Worm (Caenorhabditis elegans) whole organism, young adult: ENCODE measurements around the gene ifd-1.

Experiments
- B0261.1 ChIP-seq: sonication (generic microtip); optimal IDR thresholded peaks from 2 replicates; lab custom pipeline; 2016; ENCODE audit warnings: mild to moderate bottlenecking, missing genetic modification characterization, moderate library complexity, missing compliant biosample characterization
- B0336.3 ChIP-seq: fragments of 200-800 bp; sonication (Bioruptor generic); IDR thresholded peaks from 2 replicates; pipeline ENCODE4 v1.3.6; 2022; ENCODE audit warnings: missing genetic modification characterization, missing compliant biosample characterization
- C17E4.6 ChIP-seq: fragments of 200-800 bp; sonication (Bioruptor generic); IDR thresholded peaks from 2 replicates; pipeline ENCODE4 v1.3.6; 2022; ENCODE audit warnings: missing genetic modification reagents, missing genetic modification characterization, missing compliant biosample characterization
- F23B12.7 ChIP-seq: sonication (generic microtip); optimal IDR thresholded peaks from 2 replicates; lab custom pipeline; 2017; ENCODE audit warnings: missing genetic modification characterization, mild to moderate bottlenecking, missing compliant biosample characterization, antibody characterized with exemption, moderate library complexity; ENCODE audit not compliant: insufficient read depth
- F39B2.1 ChIP-seq: fragments of 200-800 bp; sonication (Bioruptor generic); IDR thresholded peaks from 2 replicates; pipeline ENCODE4 v1.3.6; 2022; ENCODE audit warnings: missing genetic modification reagents, missing genetic modification characterization, missing compliant biosample characterization
- F52B5.7 ChIP-seq: sonication (generic microtip); optimal IDR thresholded peaks from 2 replicates; lab custom pipeline; 2016; ENCODE audit warnings: mild to moderate bottlenecking, missing genetic modification characterization, missing compliant biosample characterization
- F57C9.4 ChIP-seq: sonication (generic microtip); optimal IDR thresholded peaks from 2 replicates; lab custom pipeline; 2017; ENCODE audit warnings: mild to moderate bottlenecking, missing genetic modification characterization, missing compliant biosample characterization
- K11D2.4 ChIP-seq: fragments of 200-800 bp; sonication (Bioruptor generic); IDR thresholded peaks from 2 replicates; pipeline ENCODE4 v1.3.6; 2022; ENCODE audit warnings: missing genetic modification reagents, missing genetic modification characterization, missing compliant biosample characterization
- Y53F4B.3 ChIP-seq: fragments of 200-800 bp; sonication (Bioruptor generic); IDR thresholded peaks from 2 replicates; pipeline ENCODE4 v1.3.6; 2022; ENCODE audit warnings: missing genetic modification reagents, missing genetic modification characterization, missing compliant biosample characterization
- Y53G8AR.9 ChIP-seq: fragments of 200-800 bp; sonication (Bioruptor generic); conservative IDR thresholded peaks from 2 replicates; pipeline ENCODE4 v1.3.6; 2022; ENCODE audit warnings: missing genetic modification reagents, missing genetic modification characterization, missing compliant biosample characterization
- Y95B8A.8 ChIP-seq: fragments of 200-800 bp; sonication (Bioruptor generic); IDR thresholded peaks from 2 replicates; pipeline ENCODE4 v1.3.6; 2022; ENCODE audit warnings: missing genetic modification reagents, missing genetic modification characterization, missing compliant biosample characterization
- akir-1 ChIP-seq: fragments of 200-800 bp; sonication (Bioruptor generic); optimal IDR thresholded peaks from 2 replicates; lab custom pipeline; 2018; ENCODE audit warnings: mild to moderate bottlenecking, missing genetic modification characterization, moderate library complexity, missing compliant biosample characterization
- aptf-3 ChIP-seq: fragments of 200-800 bp; sonication (Bioruptor generic); IDR thresholded peaks from 2 replicates; pipeline ENCODE4 v1.3.6; 2022; ENCODE audit warnings: missing genetic modification characterization, missing compliant biosample characterization
- attf-6 ChIP-seq: fragments of 200-800 bp; sonication (Bioruptor generic); IDR thresholded peaks from 2 replicates; pipeline ENCODE4 v1.3.6; 2022; ENCODE audit warnings: missing genetic modification reagents, missing genetic modification characterization, missing compliant biosample characterization
- bed-1 ChIP-seq: fragments of 200-800 bp; sonication (Bioruptor generic); IDR thresholded peaks from 2 replicates; pipeline ENCODE4 v1.3.6; 2022; ENCODE audit warnings: missing genetic modification reagents, missing genetic modification characterization, missing compliant biosample characterization
- bed-2 ChIP-seq: fragments of 200-800 bp; sonication (Bioruptor generic); IDR thresholded peaks from 2 replicates; pipeline ENCODE4 v1.3.6; 2022; ENCODE audit warnings: missing genetic modification reagents, missing genetic modification characterization, missing compliant biosample characterization
- ccch-3 ChIP-seq: fragments of 200-800 bp; sonication (Bioruptor generic); optimal IDR thresholded peaks from 2 replicates; lab custom pipeline; 2018; ENCODE audit warnings: mild to moderate bottlenecking, missing genetic modification characterization, missing compliant biosample characterization
- ceh-40 ChIP-seq: fragments of 200-800 bp; sonication (Bioruptor generic); IDR thresholded peaks from 2 replicates; pipeline ENCODE4 v1.3.6; 2022; ENCODE audit warnings: missing genetic modification characterization, missing compliant biosample characterization
- ceh-58 ChIP-seq: fragments of 200-800 bp; sonication (Bioruptor generic); IDR thresholded peaks from 2 replicates; pipeline ENCODE4 v1.3.6; 2022; ENCODE audit warnings: missing genetic modification characterization, missing compliant biosample characterization
- dox-1 ChIP-seq: fragments of 200-800 bp; sonication (Bioruptor generic); IDR thresholded peaks from 2 replicates; pipeline ENCODE4 v1.3.6; 2022; ENCODE audit warnings: missing genetic modification reagents, missing genetic modification characterization, missing compliant biosample characterization
- egl-18 ChIP-seq: fragments of 200-800 bp; sonication (Bioruptor generic); IDR thresholded peaks from 2 replicates; pipeline ENCODE4 v1.3.6; 2022; ENCODE audit warnings: missing genetic modification reagents, missing genetic modification characterization, missing compliant biosample characterization
- egl-44 ChIP-seq: fragments of 200-800 bp; sonication (Bioruptor generic); IDR thresholded peaks from 2 replicates; pipeline ENCODE4 v1.3.6; 2022; ENCODE audit warnings: missing genetic modification reagents, missing genetic modification characterization, missing compliant biosample characterization
- hlh-12 ChIP-seq: sonication (generic microtip); optimal IDR thresholded peaks from 2 replicates; lab custom pipeline; 2016; ENCODE audit warnings: missing genetic modification characterization, missing compliant biosample characterization
- hmg-1.2 ChIP-seq: fragments of 200-800 bp; sonication (Bioruptor generic); IDR thresholded peaks from 2 replicates; pipeline ENCODE4 v1.3.6; 2022; ENCODE audit warnings: missing genetic modification reagents, missing genetic modification characterization, missing compliant biosample characterization
- let-526 ChIP-seq: fragments of 200-800 bp; sonication (Bioruptor generic); IDR thresholded peaks from 2 replicates; pipeline ENCODE4 v1.3.6; 2022; ENCODE audit warnings: missing genetic modification reagents, missing genetic modification characterization, missing compliant biosample characterization
- lin-26 ChIP-seq: fragments of 200-800 bp; sonication (Bioruptor generic); IDR thresholded peaks from 2 replicates; pipeline ENCODE4 v1.3.6; 2022; ENCODE audit warnings: missing genetic modification reagents, missing genetic modification characterization, missing compliant biosample characterization
- lir-1 ChIP-seq: fragments of 200-800 bp; sonication (Bioruptor generic); conservative IDR thresholded peaks from 2 replicates; pipeline ENCODE4 v1.3.6; 2022; ENCODE audit warnings: missing genetic modification reagents, missing genetic modification characterization, missing compliant biosample characterization
- lsl-1 ChIP-seq: fragments of 200-800 bp; sonication (Bioruptor generic); optimal IDR thresholded peaks from 2 replicates; lab custom pipeline; 2018; ENCODE audit warnings: mild to moderate bottlenecking, missing genetic modification characterization, moderate library complexity, missing compliant biosample characterization
- lsy-27 ChIP-seq: sonication (generic microtip); optimal IDR thresholded peaks from 2 replicates; lab custom pipeline; 2017; ENCODE audit warnings: missing genetic modification characterization, mild to moderate bottlenecking, missing compliant biosample characterization, antibody characterized with exemption, missing genotype, borderline replicate concordance; ENCODE audit not compliant: insufficient read depth
- madf-3 ChIP-seq: fragments of 200-800 bp; sonication (Bioruptor generic); IDR thresholded peaks from 2 replicates; pipeline ENCODE4 v1.3.6; 2022; ENCODE audit warnings: missing genetic modification reagents, missing genetic modification characterization, missing compliant biosample characterization
- mcd-1 ChIP-seq: fragments of 200-800 bp; sonication (Bioruptor generic); IDR thresholded peaks from 2 replicates; pipeline ENCODE4 v1.3.6; 2022; ENCODE audit warnings: missing genetic modification reagents, missing genetic modification characterization, missing compliant biosample characterization
- mes-4 ChIP-seq: sonication (generic microtip); optimal IDR thresholded peaks from 2 replicates; lab custom pipeline; 2016; ENCODE audit warnings: missing genotype, missing genetic modification characterization, missing compliant biosample characterization
- nfya-1 ChIP-seq: sonication (generic microtip); optimal IDR thresholded peaks from 2 replicates; lab custom pipeline; 2017; ENCODE audit warnings: antibody characterized with exemption, missing compliant biosample characterization, missing genetic modification characterization, borderline replicate concordance; ENCODE audit not compliant: insufficient read depth
- nfya-2 ChIP-seq: fragments of 200-800 bp; sonication (Bioruptor generic); IDR thresholded peaks from 2 replicates; pipeline ENCODE4 v1.3.6; 2022; ENCODE audit warnings: missing genetic modification reagents, missing genetic modification characterization, missing compliant biosample characterization
- pha-4 ChIP-seq: fragments of 150-350 bp; sonication (generic microtip); optimal IDR thresholded peaks from 2 replicates; lab custom pipeline; 2014; ENCODE audit warnings: missing biosample characterization, missing genetic modification reagents, missing genetic modification characterization
- repo-1 ChIP-seq: sonication (generic microtip); optimal IDR thresholded peaks from 2 replicates; lab custom pipeline; 2017; ENCODE audit warnings: mild to moderate bottlenecking, missing genetic modification characterization, missing compliant biosample characterization
- snpc-1.3 ChIP-seq: sonication (generic microtip); optimal IDR thresholded peaks from 2 replicates; lab custom pipeline; 2017; ENCODE audit warnings: missing genetic modification characterization, mild to moderate bottlenecking, missing compliant biosample characterization, antibody characterized with exemption, moderate library complexity, missing genotype, missing genetic modification reagents; ENCODE audit not compliant: insufficient read depth
- snpc-4 ChIP-seq, 5 experiments: fragments of 150-350 bp in 1 of 5; sonication (generic microtip) in 4 of 5; optimal IDR thresholded peaks; 2 replicates each; lab custom pipeline; 2014 to 2018; ENCODE audit warnings: missing genetic modification characterization in 5 of 5, missing biosample characterization in 3 of 5, antibody characterized with exemption in 2 of 5, mild to moderate bottlenecking in 2 of 5, missing compliant biosample characterization in 2 of 5, missing genotype in 2 of 5, moderate library complexity in 2 of 5, missing genetic modification reagents in 1 of 5
- somi-1 ChIP-seq: fragments of 200-800 bp; sonication (Bioruptor generic); optimal IDR thresholded peaks from 2 replicates; lab custom pipeline; 2018; ENCODE audit warnings: mild to moderate bottlenecking, missing genetic modification characterization, missing compliant biosample characterization
- tbx-9 ChIP-seq: sonication (generic microtip); optimal IDR thresholded peaks from 2 replicates; lab custom pipeline; 2016; ENCODE audit warnings: borderline replicate concordance, missing genetic modification characterization, inconsistent platforms, missing compliant biosample characterization
- tlf-1 ChIP-seq: fragments of 200-800 bp; sonication (Bioruptor generic); optimal IDR thresholded peaks from 2 replicates; lab custom pipeline; 2018; ENCODE audit warnings: mild to moderate bottlenecking, missing genetic modification characterization, missing compliant biosample characterization
- unc-130 ChIP-seq: sonication (generic microtip); optimal IDR thresholded peaks from 2 replicates; lab custom pipeline; 2016; ENCODE audit warnings: missing genetic modification reagents, missing genetic modification characterization, missing compliant biosample characterization
- unc-62 ChIP-seq: fragments of 150-350 bp; optimal IDR thresholded peaks from 2 replicates; lab custom pipeline; 2014; ENCODE audit warnings: missing biosample characterization, missing genetic modification reagents, missing genetic modification characterization
- xnd-1 ChIP-seq: sonication (generic microtip); optimal IDR thresholded peaks from 2 replicates; lab custom pipeline; 2016; ENCODE audit warnings: missing genotype, missing genetic modification reagents, missing genetic modification characterization, missing compliant biosample characterization
- ztf-22 ChIP-seq: fragments of 200-800 bp; sonication (Bioruptor generic); optimal IDR thresholded peaks from 2 replicates; lab custom pipeline; 2018; ENCODE audit warnings: mild to moderate bottlenecking, missing genetic modification characterization, moderate library complexity, missing compliant biosample characterization
- ztf-3 ChIP-seq: fragments of 200-800 bp; sonication (Bioruptor generic); optimal IDR thresholded peaks from 2 replicates; lab custom pipeline; 2018; ENCODE audit warnings: mild to moderate bottlenecking, missing genetic modification characterization, missing compliant biosample characterization
- ztf-6 ChIP-seq: fragments of 200-800 bp; sonication (Bioruptor generic); IDR thresholded peaks from 2 replicates; pipeline ENCODE4 v1.3.6; 2022; ENCODE audit warnings: missing genetic modification reagents, missing genetic modification characterization, missing compliant biosample characterization

The ifd-1 gene

DNA sequence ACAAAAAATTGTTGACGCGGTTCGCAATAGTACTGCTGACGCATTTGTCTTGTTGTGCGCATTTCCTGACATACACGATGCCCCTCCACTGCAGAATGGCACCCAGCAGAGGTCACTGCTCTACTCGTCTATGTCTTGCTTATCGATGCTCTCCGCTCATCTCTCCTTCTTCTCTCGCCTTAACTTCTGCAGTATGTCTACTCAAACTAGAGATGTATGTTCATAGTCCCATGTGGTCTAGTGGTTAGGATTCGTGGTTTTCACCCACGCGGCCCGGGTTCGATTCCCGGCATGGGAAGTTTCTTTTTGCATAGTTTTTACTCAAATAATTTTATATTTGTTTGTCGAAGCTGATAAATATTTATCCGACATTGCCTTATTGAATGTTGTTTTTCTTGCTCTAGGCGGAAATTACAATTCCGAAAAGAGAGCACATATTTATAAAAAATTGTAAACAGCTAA is 11.7 kb upstream of the ifd-1 start, which contains the start of gene C28G1.2 (continued):
- TF ChIP-seq C17E4.6 (GFP tag; lab: Robert Waterston, UW): 0 out of 2 replicates have a peak, but pooled peaks have one; percentile 39
- 0 out of 2 replicates have a peak, but pooled peaks have one; percentile 83 for TF ChIP-seq ceh-58 (GFP tag; lab: Robert Waterston, UW)
- TF ChIP-seq Y53F4B.3 (GFP tag; lab: Robert Waterston, UW): peak; percentile 77; the same call in 1 of the 2 replicates
- peak; percentile 92 for TF ChIP-seq repo-1 (tag; lab: Kevin White, UChicago)
- peak; percentile 94 for TF ChIP-seq egl-44 (GFP tag; lab: Robert Waterston, UW)
- peak; percentile 76; the same call in 1 of the 2 replicates for TF ChIP-seq madf-3 (GFP tag; lab: Robert Waterston, UW)
- peak; percentile 75 for TF ChIP-seq ccch-3
- peak; percentile 84 for TF ChIP-seq akir-1 (GFP tag; lab: Kevin White, UChicago)
- TF ChIP-seq aptf-3 (GFP tag; lab: Robert Waterston, UW): peak; percentile 94; the same call in 1 of the 2 replicates
- peak; percentile 91 for TF ChIP-seq ceh-40
- peak; percentile 76; the same call in 1 of the 2 replicates for TF ChIP-seq let-526 (GFP tag; lab: Robert Waterston, UW)
- TF ChIP-seq Y95B8A.8 (GFP tag; lab: Robert Waterston, UW): peak; percentile 78
- TF ChIP-seq attf-6 (GFP tag; lab: Robert Waterston, UW): no peak
- peak; percentile 93 for TF ChIP-seq dox-1 (GFP tag; lab: Robert Waterston, UW)
- peak; percentile 86 for TF ChIP-seq somi-1 (GFP tag; lab: Kevin White, UChicago)
- peak; percentile 89; the same call in 1 of the 2 replicates for TF ChIP-seq K11D2.4
- peak; percentile 92 for TF ChIP-seq snpc-1.3
- peak; percentile 99 for TF ChIP-seq lin-26 (GFP tag; lab: Robert Waterston, UW)
- TF ChIP-seq tlf-1 (GFP tag; lab: Kevin White, UChicago): peak; percentile 83
- no peak for TF ChIP-seq tbx-9 (tag; lab: Kevin White, UChicago)
- TF ChIP-seq snpc-4 (GFP tag; optimal IDR thresholded peaks at IDR 0.05; lab: Kevin White, UChicago): peak; percentile 75
- TF ChIP-seq snpc-4 (tag; optimal IDR thresholded peaks at IDR 0.05; lab: Kevin White, UChicago): peak; percentile 30 to 78 (median 76)
- TF ChIP-seq lir-1: peak; percentile 80
- TF ChIP-seq hmg-1.2: peak; percentile 90
- TF ChIP-seq F39B2.1 (GFP tag; lab: Robert Waterston, UW): 0 out of 2 replicates have a peak, but pooled peaks have one; percentile 50
- no peak for TF ChIP-seq unc-62 (GFP tag; lab: Kevin White, UChicago)
- peak; percentile 88 for TF ChIP-seq F52B5.7 (tag; lab: Kevin White, UChicago)
- peak; percentile 88 for TF ChIP-seq unc-130 (GFP tag; lab: Kevin White, UChicago)
- TF ChIP-seq bed-1 (GFP tag; lab: Robert Waterston, UW): no peak
- peak; percentile 70 for TF ChIP-seq ztf-3
- TF ChIP-seq B0336.3 (GFP tag; lab: Robert Waterston, UW): peak; percentile 90
- peak; percentile 71 for TF ChIP-seq F57C9.4 (tag; lab: Kevin White, UChicago)
- TF ChIP-seq pha-4 (tag; lab: Kevin White, UChicago): no peak
- TF ChIP-seq egl-18 (GFP tag; lab: Robert Waterston, UW): peak; percentile 91
- peak; percentile 81 for TF ChIP-seq ztf-6
- peak; percentile 20 for TF ChIP-seq lsl-1 (GFP tag; lab: Kevin White, UChicago)
- no peak for TF ChIP-seq nfya-2 (GFP tag; lab: Robert Waterston, UW)
- TF ChIP-seq B0261.1 (tag; lab: Kevin White, UChicago): peak; percentile 100
- TF ChIP-seq hlh-12 (tag; lab: Kevin White, UChicago): peak; percentile 79
- peak; percentile 79 for TF ChIP-seq lsy-27
- peak; percentile 62 for TF ChIP-seq F23B12.7
- peak; percentile 83 for TF ChIP-seq ztf-22
- no peak; the same call in 1 of the 2 replicates for TF ChIP-seq mcd-1 (GFP tag; lab: Robert Waterston, UW)
- TF ChIP-seq nfya-1: no peak
- no peak for TF ChIP-seq xnd-1 (tag; lab: Kevin White, UChicago)
- TF ChIP-seq bed-2 (GFP tag; lab: Robert Waterston, UW): no peak
- TF ChIP-seq Y53G8AR.9 (GFP tag; lab: Robert Waterston, UW): peak; percentile 68; the same call in 1 of the 2 replicates
- peak; percentile 93 for TF ChIP-seq mes-4 (tag; lab: Kevin White, UChicago)
